Worm (Caenorhabditis elegans) whole organism, dauer: ENCODE results near the gene H06I04.6.

Experiments used
- unc-62 ChIP-seq: sonication (generic microtip); optimal IDR thresholded peaks from 2 replicates; lab custom pipeline; 2017; ENCODE audit warnings: missing biosample characterization, missing genetic modification reagents, missing genetic modification characterization

The H06I04.6 gene

DNA sequence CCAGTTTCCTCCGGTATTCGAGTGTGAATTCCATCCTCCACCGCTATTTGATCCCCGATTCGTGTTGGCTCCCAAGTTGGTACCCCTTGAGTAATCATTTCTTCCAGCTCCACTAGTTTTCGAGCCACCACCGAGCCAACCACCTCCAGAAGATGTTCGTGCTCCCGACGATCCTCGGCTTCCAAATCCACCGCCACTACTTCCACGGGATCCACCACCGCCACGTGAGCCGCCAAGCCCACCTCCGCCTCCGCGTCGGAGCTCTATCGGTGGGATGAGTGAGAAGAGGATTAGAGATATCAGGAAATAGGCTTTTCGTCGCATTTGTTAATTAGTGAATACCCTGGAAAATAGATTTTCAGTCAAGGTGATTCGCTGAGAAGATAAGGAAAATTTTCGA is at the start of gene H06I04.6:
Gene H06I04.6 (minus strand): TSS at position 345 of the 400 bp plus-strand sequence.
- TF ChIP-seq unc-62, result no peak

DNA sequence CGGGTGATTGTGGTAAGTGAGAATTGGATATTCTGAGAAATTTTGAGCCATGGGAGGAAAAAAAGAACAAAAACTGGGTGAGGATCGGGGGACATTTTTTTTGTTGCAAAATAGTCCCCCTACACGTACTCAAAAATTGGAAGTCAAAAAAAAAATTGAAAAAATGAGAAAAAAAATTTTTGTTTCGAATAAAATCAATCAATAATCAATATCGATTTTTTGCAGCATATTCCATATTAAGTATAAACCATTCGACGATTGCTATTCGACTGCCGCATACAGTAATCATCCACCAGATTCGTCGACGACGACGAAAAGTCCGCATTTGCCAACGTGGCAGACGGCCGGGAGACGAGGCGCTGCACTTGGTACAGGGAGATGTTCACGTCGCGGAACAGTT is 48.5 kb upstream of the H06I04.6 start:
- no peak for TF ChIP-seq unc-62

DNA sequence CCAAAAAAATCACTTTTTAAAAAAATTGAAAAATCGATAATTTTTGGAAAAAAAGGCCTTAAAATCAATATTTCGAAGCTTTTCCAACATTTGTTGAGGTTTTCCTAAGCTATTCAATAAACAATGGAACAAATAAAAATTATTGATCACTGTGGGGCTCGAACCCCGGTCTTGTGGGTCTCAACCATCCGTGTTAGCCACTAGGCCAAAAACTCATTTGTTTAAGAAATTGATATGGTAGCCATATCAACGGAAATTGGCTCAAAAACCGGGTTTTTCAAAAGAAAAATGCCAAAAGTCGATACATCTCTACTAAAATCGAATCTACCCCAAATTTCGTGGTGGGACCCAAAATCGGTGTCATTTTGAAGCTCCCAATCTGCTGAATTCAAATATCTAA is 47.9 kb upstream of the H06I04.6 start:
- TF ChIP-seq unc-62, result no peak

DNA sequence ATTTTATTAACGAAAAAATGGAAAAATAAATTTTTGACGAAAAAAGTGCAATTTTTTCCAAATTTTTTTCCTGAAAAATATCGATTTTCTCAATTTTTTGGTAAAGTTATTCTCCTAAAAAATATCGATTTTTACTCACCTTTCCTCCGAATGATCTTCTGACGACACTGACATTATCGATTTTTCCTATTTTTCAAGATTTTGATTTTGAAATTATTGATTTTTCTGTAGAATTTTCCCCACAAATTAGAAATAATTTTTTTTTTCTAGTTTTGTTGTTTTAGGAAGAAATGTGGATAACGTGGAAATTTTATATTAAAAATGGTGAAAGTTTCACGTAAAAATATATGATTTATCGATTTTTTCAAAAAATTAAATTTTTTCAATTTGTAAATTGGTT is 47.4 kb upstream of the H06I04.6 start:
- TF ChIP-seq unc-62, result no peak

DNA sequence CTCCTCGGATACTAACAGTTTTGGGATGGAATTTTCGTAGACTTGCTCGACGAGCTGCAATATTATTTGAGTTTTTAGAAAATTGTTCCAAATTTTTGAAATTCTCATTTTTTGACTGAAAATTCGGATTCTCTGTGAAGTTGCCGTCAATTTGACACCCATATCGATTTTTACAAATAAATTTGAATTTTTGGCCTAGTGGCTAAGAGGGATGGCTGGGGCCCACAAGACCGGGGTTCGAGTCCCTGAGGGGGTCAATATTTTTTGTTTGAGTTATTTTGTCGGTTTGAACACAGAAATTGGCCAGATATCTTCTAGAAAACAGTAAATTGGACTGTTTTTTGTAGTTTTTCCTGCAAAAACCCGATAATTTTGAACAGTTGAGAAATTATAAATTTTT is 46.5 kb upstream of the H06I04.6 start:
- TF ChIP-seq unc-62, result no peak

DNA sequence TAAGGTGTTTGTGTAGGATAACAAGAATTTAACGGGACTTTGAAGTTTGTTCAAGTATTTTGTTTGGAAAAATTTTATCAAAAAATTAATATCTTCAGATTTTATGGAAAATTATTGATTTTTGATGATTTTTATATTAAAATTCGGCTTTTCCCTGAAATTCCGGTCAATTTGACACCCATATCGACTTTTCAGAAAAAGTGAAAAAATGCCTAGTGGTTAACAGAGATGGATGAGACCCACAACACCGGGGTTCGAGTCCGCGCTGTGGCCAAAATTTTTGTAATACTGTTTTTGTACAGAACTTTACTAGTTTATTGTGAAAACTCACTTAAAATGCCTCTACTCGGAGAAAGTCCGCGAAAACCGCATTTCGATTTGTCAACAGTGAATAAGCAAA is 45.4 kb upstream of the H06I04.6 start:
- no peak for TF ChIP-seq unc-62

DNA sequence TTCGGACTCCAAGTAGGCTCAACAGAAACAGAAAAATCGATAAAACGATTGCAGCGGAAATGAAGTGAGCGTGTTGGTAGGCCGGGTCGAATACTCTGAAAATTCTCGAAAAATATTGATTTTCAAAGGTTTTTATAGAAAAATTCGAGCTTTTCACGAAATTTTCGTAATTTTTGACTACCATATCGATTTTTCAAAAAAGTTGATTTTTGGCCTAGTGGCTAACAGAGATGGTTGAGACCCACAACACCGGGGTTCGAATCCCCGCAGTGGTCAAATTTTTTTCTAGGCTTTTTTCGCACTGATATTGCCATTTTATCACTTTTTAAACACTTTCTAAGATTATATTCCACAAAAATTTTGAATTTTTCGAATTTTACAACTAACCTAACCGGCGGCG is 44.7 kb upstream of the H06I04.6 start:
- TF ChIP-seq unc-62, result no peak

DNA sequence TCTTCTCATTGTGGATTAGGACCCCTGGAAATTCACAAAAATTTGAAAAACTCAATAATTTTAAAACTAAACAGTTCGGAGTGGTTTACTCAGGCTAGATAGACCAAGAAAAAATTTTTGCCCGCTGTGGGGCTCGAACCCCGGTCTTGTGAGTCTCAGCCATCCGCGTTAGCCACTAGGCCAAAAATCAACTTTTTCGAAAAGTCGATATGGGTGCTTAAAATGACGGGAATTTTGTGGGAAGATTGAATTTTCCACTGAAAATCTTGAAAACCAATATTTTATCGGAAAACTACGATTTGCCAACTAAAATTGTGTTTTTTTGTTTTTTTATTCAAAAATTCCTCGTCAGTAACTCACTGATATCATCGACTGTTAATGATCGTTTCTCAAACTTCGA is 43.4 kb upstream of the H06I04.6 start:
- no peak for TF ChIP-seq unc-62

DNA sequence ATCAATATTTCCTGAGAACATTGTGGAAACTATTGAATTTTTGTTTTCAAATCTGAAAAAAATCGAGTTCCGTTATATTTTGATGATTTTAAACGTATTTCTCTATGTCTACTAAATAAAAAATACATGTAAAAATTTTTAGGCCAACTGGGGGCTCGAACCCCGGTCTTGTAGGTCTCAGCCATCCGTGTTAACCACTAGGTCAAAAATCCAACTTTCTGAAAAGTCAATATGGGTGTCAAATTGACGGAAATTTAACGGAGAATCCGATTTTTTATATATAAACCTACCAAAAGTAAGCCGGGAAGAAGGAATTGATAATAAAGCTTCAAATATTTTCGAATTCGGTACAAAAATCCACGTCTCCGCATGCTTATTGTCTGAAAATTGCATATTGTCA is 42.2 kb upstream of the H06I04.6 start:
- no peak for TF ChIP-seq unc-62

DNA sequence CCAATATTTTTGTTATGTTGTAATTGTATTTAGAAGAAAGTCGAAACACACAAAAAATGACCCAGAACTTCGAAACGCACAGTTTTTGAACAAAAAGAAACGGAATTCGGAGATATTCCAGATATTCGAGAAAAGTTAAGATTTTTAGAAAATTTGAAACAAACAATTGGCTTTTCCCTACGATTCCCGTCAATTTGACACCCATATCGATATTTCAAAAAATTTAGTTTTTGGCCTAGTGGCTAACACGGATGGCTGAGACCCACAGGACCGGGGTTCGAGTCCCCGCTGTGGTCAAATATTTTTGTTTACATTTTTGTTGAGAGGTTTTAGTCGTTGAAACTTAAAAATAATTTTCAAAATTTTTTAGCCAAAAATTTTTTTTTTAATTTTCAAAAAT is 41.1 kb upstream of the H06I04.6 start:
- no peak for TF ChIP-seq unc-62

DNA sequence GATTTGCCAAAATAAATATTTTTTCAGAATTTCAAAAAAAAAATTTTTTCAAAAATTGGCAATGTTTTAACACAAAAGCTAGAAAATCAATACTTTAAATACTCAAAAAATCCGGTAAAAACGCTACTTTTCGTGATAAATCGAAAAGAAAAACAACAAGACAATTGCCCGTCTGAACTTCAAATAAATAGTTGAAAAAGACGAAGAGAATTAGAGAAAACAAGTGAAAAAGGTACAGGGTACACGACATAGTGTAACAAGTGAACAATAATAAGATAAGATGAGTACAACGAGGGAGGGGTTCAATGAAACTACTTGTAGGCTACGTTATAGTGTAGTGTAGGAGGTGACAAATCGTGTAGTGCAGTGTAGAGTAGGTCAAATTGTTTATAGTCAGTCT is 40.4 kb upstream of the H06I04.6 start:
- no peak for TF ChIP-seq unc-62

DNA sequence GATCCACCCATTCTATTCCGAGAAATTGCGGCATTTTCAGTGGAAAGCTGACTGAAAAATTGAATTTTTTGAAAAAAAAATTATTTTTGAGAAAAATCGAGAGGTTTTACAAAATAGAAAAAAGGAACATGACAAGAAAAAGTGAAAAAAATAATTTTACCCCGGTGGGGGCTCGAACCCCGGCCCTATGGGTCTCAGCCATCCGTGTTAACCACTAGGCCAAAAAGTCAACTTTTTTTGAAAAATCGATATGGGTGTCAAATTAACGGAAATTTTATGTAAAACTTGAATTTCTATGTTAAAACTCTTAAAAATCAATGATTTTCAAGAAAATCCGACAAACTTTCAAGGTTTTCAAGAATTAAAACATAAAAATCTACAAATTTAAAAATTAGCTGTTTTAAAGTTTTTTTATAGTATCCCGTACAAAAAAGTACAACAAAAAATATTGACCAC is 39.8 kb upstream of the H06I04.6 start, which contains the start of gene Y53G8B.2:
Gene Y53G8B.2 (minus strand): TSS at position 51 of the 456 bp plus-strand sequence.
- TF ChIP-seq unc-62, result no peak

DNA sequence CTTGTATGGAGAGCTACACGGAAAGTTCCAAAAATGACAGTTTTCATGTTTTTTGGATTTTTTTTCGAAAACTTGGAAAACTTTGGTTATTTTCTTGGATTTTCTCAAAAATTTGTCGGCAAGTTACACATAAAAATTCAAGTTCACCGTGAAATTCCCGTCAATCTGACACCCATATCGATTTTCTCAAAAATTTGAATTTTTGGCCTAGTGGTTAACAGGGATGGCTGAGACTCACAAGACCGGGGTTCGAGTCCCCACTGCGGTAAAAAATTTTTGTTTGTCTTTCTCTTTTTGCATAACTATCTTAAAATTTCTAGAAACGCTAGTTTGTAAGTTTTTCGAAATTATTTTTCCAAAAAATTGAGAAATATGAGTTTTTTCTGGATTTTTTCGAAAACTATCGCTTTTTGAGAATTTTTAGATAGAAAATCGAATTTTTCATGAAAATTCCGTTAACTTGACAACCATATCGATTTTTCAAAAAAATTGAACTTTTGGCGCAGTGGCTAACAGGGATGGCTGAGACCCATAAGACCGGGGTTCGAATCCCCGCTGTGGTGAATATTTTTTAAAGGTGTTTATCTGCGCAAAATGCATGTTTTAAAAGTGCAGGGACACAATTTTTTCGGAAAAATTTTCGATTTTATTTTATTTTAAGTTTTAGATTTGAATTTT is 36.6 kb upstream of the H06I04.6 start:
- no peak for TF ChIP-seq unc-62

DNA sequence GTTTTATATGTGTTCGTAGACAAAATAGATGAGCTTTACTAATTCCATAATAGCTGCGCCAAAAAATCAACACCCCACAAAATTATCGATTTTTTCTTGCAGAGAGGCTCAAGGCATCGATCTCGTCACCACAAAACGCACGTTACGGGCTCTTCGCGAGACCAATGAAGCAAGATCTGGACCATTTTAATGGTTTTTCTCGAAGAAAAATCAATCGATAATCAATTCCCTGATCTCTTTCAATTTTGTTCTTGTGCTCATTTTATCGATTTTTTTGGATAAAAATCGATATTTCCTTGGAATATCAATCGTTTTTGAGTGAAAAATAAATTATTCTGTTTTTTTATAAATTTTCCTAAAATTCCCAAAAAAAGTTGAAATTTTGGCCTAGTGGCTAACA is 36.0 kb upstream of the H06I04.6 start:
- TF ChIP-seq unc-62, result no peak

DNA sequence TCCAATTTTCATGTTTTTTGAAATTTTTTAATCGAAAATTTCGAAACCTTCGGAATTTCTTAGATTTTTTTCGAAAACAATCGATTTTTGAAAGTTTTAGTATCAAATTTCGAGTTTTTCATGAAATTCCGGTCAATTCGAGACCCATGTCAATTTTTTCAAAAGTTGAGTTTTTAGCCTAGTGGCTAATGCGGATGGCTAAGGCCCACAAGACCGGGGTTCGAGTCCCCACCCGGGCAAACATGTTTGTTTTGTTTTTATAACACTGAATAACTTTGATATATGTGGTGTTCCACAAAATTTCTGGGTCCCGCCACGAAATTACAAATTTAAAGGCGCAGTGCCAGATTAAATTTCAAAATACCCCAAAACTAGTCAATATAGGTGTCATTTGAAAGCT is 35.3 kb upstream of the H06I04.6 start:
- no peak for TF ChIP-seq unc-62

DNA sequence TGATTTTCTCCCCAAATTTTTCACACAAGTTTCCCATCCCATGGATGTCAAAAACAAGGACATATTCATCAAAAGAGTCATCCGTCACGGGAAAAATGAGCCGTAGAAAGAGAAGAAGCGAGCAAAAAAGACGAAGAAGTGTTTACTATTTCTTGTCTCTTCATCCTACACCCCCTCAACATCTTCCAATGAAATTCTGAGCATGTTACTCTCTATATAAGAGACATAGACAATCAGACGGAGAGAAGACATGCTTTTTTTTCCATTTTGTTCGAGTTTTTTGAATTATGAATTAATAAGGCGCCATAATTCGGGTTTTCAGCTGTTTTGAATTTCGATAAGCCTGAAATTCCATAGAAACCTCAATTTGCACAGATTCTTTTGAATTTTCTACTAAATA is 31.9 kb upstream of the H06I04.6 start:
- no peak for TF ChIP-seq unc-62

DNA sequence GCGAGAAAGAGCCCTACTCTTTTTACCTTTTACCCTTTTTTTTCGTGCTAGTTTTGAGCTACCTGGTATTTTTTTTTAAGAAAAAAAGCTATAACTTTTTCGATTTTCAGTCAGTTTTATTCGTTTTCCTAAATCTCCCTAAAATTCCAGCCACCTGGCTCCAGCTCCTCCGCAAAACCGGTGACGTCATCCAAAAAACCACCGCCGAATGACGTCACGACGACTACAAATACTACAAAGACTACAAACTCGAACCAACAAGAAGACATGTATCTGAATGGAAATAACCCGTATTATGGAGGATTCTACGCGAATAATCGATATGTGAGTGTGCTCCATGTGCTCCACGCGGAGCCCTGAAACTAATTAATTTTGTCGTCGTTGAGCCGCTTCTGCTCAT is 30.6 kb upstream of the H06I04.6 start:
- no peak for TF ChIP-seq unc-62

DNA sequence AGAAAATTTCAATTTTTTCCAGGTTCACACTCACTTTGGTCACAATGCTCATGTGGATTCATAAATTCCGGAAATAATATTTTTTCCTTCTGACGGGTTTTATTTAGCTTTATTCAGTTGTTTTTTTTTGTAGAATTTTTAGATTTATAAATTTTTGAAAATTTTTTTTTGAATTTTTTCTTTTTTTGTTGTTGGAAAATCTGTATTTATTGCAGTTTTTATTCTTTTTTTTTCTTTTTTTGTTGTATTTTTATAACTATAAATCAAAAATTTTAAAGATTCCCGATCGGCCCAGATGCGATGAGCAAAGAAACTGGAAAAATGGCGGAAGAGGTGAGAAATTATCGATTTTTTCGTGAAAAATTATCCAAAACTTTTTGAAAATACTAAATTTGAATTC is 27.4 kb upstream of the H06I04.6 start, which contains the start of gene ccep-135:
Gene ccep-135 (plus strand): TSS at position 301 of the 400 bp plus-strand sequence.
- TF ChIP-seq unc-62, result no peak

DNA sequence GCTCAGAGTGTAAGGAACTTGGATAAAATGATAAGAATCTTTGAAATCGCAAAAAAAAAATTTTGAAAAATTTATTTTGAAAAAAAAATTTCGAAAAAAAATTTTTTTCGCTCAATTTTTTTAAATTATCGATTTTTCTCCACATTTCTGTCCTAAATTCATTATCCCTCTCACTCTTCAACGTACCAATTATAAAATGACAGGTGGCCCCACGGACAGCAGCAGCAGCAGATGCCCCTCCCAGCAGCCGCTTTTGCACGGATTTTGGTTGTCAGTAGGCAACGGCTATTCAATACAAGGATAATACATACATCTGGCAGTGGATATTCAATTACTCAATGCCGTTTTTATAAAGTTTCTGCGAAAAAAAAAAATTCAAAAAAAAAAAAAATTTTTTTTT is 22.3 kb upstream of the H06I04.6 start, which contains the start of gene sft-1:
Gene sft-1 (plus strand): TSS at position 201 of the 400 bp plus-strand sequence.
- TF ChIP-seq unc-62, result no peak
